Worm (Caenorhabditis elegans): Measurements from ENCODE around the gene smi-1.

- no peak for TF ChIP-seq F49E8.2 (tag; optimal IDR thresholded peaks at IDR 0.05; ENCODE audit: insufficient read depth)
- no peak for TF ChIP-seq rec-8 (tag; optimal IDR thresholded peaks at IDR 0.05)
- TF ChIP-seq xnd-1 (tag; optimal IDR thresholded peaks at IDR 0.05), result no peak
- no peak for TF ChIP-seq pha-4 (tag; optimal IDR thresholded peaks at IDR 0.05)
- TF ChIP-seq unc-62 (GFP tag; optimal IDR thresholded peaks at IDR 0.05), result no peak
- no peak for TF ChIP-seq mes-4 (tag; optimal IDR thresholded peaks at IDR 0.05)
- TF ChIP-seq Y56A3A.18 (GFP tag; IDR thresholded peaks at IDR 0.05), result no peak
- no peak for TF ChIP-seq attf-5 (GFP tag; optimal IDR thresholded peaks at IDR 0.05)
- TF ChIP-seq zim-3 (tag; optimal IDR thresholded peaks at IDR 0.05), result no peak
These were observed 44.1 kb upstream of the smi-1 start, which contains the start of gene rexd-1 for ce11 chrIII:1833984-1834563.
